Fruit fly (Drosophila melanogaster): ENCODE results near the gene Sgt.

Sgt gene

DNA sequence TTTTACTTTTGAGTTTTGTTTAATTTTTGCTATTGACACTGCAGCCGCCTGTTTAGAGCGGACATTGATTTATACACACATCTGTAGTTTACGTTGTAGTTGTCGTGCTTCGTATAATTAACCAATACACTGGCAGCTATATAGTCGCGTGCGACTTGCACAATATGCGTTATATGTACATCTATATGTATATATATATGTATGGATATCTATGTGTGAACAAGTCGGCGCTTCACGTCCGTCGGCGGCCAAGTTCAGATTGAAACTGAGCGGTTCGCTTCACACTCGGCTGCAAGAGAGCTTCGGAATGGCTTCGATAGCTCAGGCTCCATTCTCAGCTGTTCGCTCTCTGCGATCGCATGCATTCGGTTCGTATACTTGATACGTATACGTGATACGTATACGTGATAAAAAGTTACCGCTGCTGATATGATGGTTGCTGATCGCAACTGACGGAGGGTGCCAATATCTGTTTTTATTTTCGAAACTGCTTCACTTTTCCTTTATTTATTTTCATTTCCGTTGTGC is 43.4 kb upstream of the Sgt start (continued):
- peak; percentile 19 for TF ChIP-seq CG7987 (GFP tag; optimal IDR thresholded peaks at IDR 0.05)
- TF ChIP-seq grau (tag; optimal IDR thresholded peaks at IDR 0.05), result peak; percentile 5
- TF ChIP-seq row (GFP tag; IDR thresholded peaks at IDR 0.05), result no peak
- peak; percentile 19; the same call in 1 of the 2 replicates for TF ChIP-seq CG32532 (GFP tag; IDR thresholded peaks at IDR 0.05)
- peak; percentile 7 for TF ChIP-seq gem (tag; optimal IDR thresholded peaks at IDR 0.05)
- TF ChIP-seq CG16813 (GFP tag; IDR thresholded peaks at IDR 0.05; ENCODE audit: partially characterized antibody), result no peak
- TF ChIP-seq CG13287 (GFP tag; IDR thresholded peaks at IDR 0.05; ENCODE audit: partially characterized antibody), result peak; percentile 44; the same call in 1 of the 2 replicates
- peak; percentile 3 for TF ChIP-seq CG13424 (tag; optimal IDR thresholded peaks at IDR 0.05)
- 0 out of 2 replicates have a peak, but pooled peaks have one; percentile 20 for TF ChIP-seq Atf6 (GFP tag; IDR thresholded peaks at IDR 0.05)
- 0 out of 2 replicates have a peak, but pooled peaks have one; percentile 28 for TF ChIP-seq CG14441 (GFP tag; IDR thresholded peaks at IDR 0.05)
- no peak for TF ChIP-seq tap (tag; optimal IDR thresholded peaks at IDR 0.05)
- TF ChIP-seq Vsx1 (GFP tag; optimal IDR thresholded peaks at IDR 0.05), result peak; percentile 37
- TF ChIP-seq so (GFP tag; IDR thresholded peaks at IDR 0.05), result peak; percentile 24; the same call in 1 of the 3 replicates
- TF ChIP-seq Neu2 (GFP tag; optimal IDR thresholded peaks at IDR 0.05; ENCODE audit: borderline replicate concordance), result no peak
- peak; percentile 21 for TF ChIP-seq CG12219 (GFP tag; optimal IDR thresholded peaks at IDR 0.05)
- TF ChIP-seq CG34224 (GFP tag; IDR thresholded peaks at IDR 0.05; ENCODE audit: partially characterized antibody), result no peak
- peak; percentile 39; the same call in 1 of the 2 replicates for TF ChIP-seq CG11247 (GFP tag; IDR thresholded peaks at IDR 0.05)
- TF ChIP-seq ham (GFP tag; IDR thresholded peaks at IDR 0.05), result no peak
- TF ChIP-seq CG34422 (GFP tag; IDR thresholded peaks at IDR 0.05), result peak; percentile 20; the same call in 1 of the 3 replicates
- 0 out of 2 replicates have a peak, but pooled peaks have one; percentile 10 for TF ChIP-seq Ada2b (GFP tag; IDR thresholded peaks at IDR 0.05)
- TF ChIP-seq HmgZ (tag; optimal IDR thresholded peaks at IDR 0.05), result peak; percentile 21
- peak; percentile 32 for TF ChIP-seq CG2875 (GFP tag; optimal IDR thresholded peaks at IDR 0.05)
- peak; percentile 89 for TF ChIP-seq CG9437 (GFP tag; optimal IDR thresholded peaks at IDR 0.05)
- TF ChIP-seq nom (GFP tag; optimal IDR thresholded peaks at IDR 0.05), result peak; percentile 83
- no peak for TF ChIP-seq Xbp1 (GFP tag; optimal IDR thresholded peaks at IDR 0.05)
- no peak for TF ChIP-seq GATAe (GFP tag; conservative IDR thresholded peaks at IDR 0.05)
- peak; percentile 6 for TF ChIP-seq Sox102F (GFP tag; optimal IDR thresholded peaks at IDR 0.05)
- TF ChIP-seq CG9609 (GFP tag; optimal IDR thresholded peaks at IDR 0.05), result no peak
- no peak for TF ChIP-seq tll (GFP tag; optimal IDR thresholded peaks at IDR 0.05)
- TF ChIP-seq CG10543 (GFP tag; optimal IDR thresholded peaks at IDR 0.05), result peak; percentile 73
- TF ChIP-seq mld (GFP tag; IDR thresholded peaks at IDR 0.05; ENCODE audit: partially characterized antibody), result 0 out of 3 replicates have a peak, but pooled peaks have one; percentile 26
- no peak; the same call in 2 of the 3 replicates for TF ChIP-seq H15 (GFP tag; IDR thresholded peaks at IDR 0.05)
- peak; percentile 73 for TF ChIP-seq cwo (GFP tag; optimal IDR thresholded peaks at IDR 0.05)
- TF ChIP-seq bbx (GFP tag; IDR thresholded peaks at IDR 0.05; ENCODE audit: partially characterized antibody), result peak; percentile 52; the same call in 1 of the 2 replicates
- TF ChIP-seq Deaf1 (tag; optimal IDR thresholded peaks at IDR 0.05), result peak; percentile 95
- peak; percentile 71 for TF ChIP-seq cg (GFP tag; optimal IDR thresholded peaks at IDR 0.05)
- no peak for TF ChIP-seq esg (GFP tag; conservative IDR thresholded peaks at IDR 0.05)
- peak; percentile 28 for TF ChIP-seq dmrt99B (tag; optimal IDR thresholded peaks at IDR 0.05)
- TF ChIP-seq Trl (optimal IDR thresholded peaks at IDR 0.05), result peak; percentile 52 to 66
- no peak for TF ChIP-seq Trl (GFP tag; optimal IDR thresholded peaks at IDR 0.05)
- no peak for TF ChIP-seq slp2 (GFP tag; optimal IDR thresholded peaks at IDR 0.05)
- TF ChIP-seq sd (tag; optimal IDR thresholded peaks at IDR 0.05), result peak; percentile 10
- TF ChIP-seq H2.0 (GFP tag; IDR thresholded peaks at IDR 0.05), result no peak
- no peak for TF ChIP-seq Poxn (GFP tag; IDR thresholded peaks at IDR 0.05)
- TF ChIP-seq vvl (GFP tag; IDR thresholded peaks at IDR 0.05), result peak; percentile 75
- no peak for TF ChIP-seq Spps (tag; optimal IDR thresholded peaks at IDR 0.05)
- peak; percentile 49; the same call in 1 of the 2 replicates for TF ChIP-seq Drgx (GFP tag; IDR thresholded peaks at IDR 0.05)
- TF ChIP-seq CG4617 (GFP tag; optimal IDR thresholded peaks at IDR 0.05; ENCODE audit: borderline replicate concordance), result no peak
- TF ChIP-seq sug (tag; optimal IDR thresholded peaks at IDR 0.05), result peak; percentile 29
